Worm (Caenorhabditis elegans) whole organism, young adult: ENCODE measurements around the gene F20E11.17.

ENCODE experiments used
- B0019.2 ChIP-seq: fragments of 200-800 bp; sonication (Bioruptor generic); conservative IDR thresholded peaks from 2 replicates; pipeline ENCODE4 v1.3.6; 2022; ENCODE audit warnings: missing genetic modification reagents, missing genetic modification characterization, missing compliant biosample characterization
- F10E7.11 ChIP-seq: sonication (generic microtip); optimal IDR thresholded peaks from 2 replicates; lab custom pipeline; 2017; ENCODE audit warnings: mild to moderate bottlenecking, missing genetic modification characterization, moderate library complexity, missing compliant biosample characterization
- F23B12.7 ChIP-seq: sonication (generic microtip); optimal IDR thresholded peaks from 2 replicates; lab custom pipeline; 2017; ENCODE audit warnings: missing genetic modification characterization, mild to moderate bottlenecking, missing compliant biosample characterization, antibody characterized with exemption, moderate library complexity; ENCODE audit not compliant: insufficient read depth
- F37B4.10 ChIP-seq: fragments of 200-800 bp; sonication (Bioruptor generic); IDR thresholded peaks from 2 replicates; pipeline ENCODE4 v1.3.6; 2022; ENCODE audit warnings: missing genetic modification characterization, missing compliant biosample characterization
- K11D2.4 ChIP-seq: fragments of 200-800 bp; sonication (Bioruptor generic); IDR thresholded peaks from 2 replicates; pipeline ENCODE4 v1.3.6; 2022; ENCODE audit warnings: missing genetic modification reagents, missing genetic modification characterization, missing compliant biosample characterization
- K12H6.12 ChIP-seq: fragments of 200-800 bp; sonication (Bioruptor generic); optimal IDR thresholded peaks from 2 replicates; lab custom pipeline; 2018; ENCODE audit warnings: mild to moderate bottlenecking, missing genetic modification characterization, missing compliant biosample characterization
- T07F8.4 ChIP-seq: sonication (generic microtip); optimal IDR thresholded peaks from 2 replicates; lab custom pipeline; 2016; ENCODE audit warnings: mild to moderate bottlenecking, missing genetic modification characterization, moderate library complexity, missing compliant biosample characterization
- Y56A3A.18 ChIP-seq: fragments of 200-800 bp; sonication (Bioruptor generic); IDR thresholded peaks from 2 replicates; pipeline ENCODE4 v1.3.6; 2022; ENCODE audit warnings: missing genetic modification reagents, missing genetic modification characterization, missing compliant biosample characterization
- Y79H2A.3 ChIP-seq: fragments of 200-800 bp; sonication (Bioruptor generic); conservative IDR thresholded peaks from 2 replicates; pipeline ENCODE4 v1.3.6; 2022; ENCODE audit warnings: missing genetic modification reagents, missing genetic modification characterization, missing compliant biosample characterization
- akir-1 ChIP-seq: fragments of 200-800 bp; sonication (Bioruptor generic); optimal IDR thresholded peaks from 2 replicates; lab custom pipeline; 2018; ENCODE audit warnings: mild to moderate bottlenecking, missing genetic modification characterization, moderate library complexity, missing compliant biosample characterization
- aptf-3 ChIP-seq: fragments of 200-800 bp; sonication (Bioruptor generic); IDR thresholded peaks from 2 replicates; pipeline ENCODE4 v1.3.6; 2022; ENCODE audit warnings: missing genetic modification characterization, missing compliant biosample characterization
- attf-3 ChIP-seq: fragments of 200-800 bp; sonication (Bioruptor generic); conservative IDR thresholded peaks from 2 replicates; pipeline ENCODE4 v1.3.6; 2022; ENCODE audit warnings: missing genetic modification reagents, missing genetic modification characterization, missing compliant biosample characterization
- ceh-100 ChIP-seq: fragments of 200-800 bp; sonication (Bioruptor generic); IDR thresholded peaks from 2 replicates; pipeline ENCODE4 v1.3.6; 2022; ENCODE audit warnings: missing genetic modification reagents, missing genetic modification characterization, missing compliant biosample characterization
- dpl-1 ChIP-seq: fragments of 150-350 bp; optimal IDR thresholded peaks from 2 replicates; lab custom pipeline; 2014; ENCODE audit warnings: missing biosample characterization, missing genetic modification reagents, missing genetic modification characterization
- egrh-3 ChIP-seq: fragments of 200-800 bp; sonication (Bioruptor generic); IDR thresholded peaks from 2 replicates; pipeline ENCODE4 v1.3.6; 2022; ENCODE audit warnings: missing genetic modification reagents, missing genetic modification characterization, missing compliant biosample characterization
- fkh-3 ChIP-seq: sonication (generic microtip); optimal IDR thresholded peaks from 2 replicates; lab custom pipeline; 2016; ENCODE audit warnings: mild to moderate bottlenecking, missing genetic modification characterization, missing compliant biosample characterization
- gei-17 ChIP-seq: fragments of 200-800 bp; sonication (Bioruptor generic); optimal IDR thresholded peaks from 2 replicates; lab custom pipeline; 2018; ENCODE audit warnings: mild to moderate bottlenecking, missing genetic modification characterization, missing compliant biosample characterization
- hrde-1 ChIP-seq: sonication (generic microtip); optimal IDR thresholded peaks from 2 replicates; lab custom pipeline; 2016; ENCODE audit warnings: missing genetic modification characterization, mild to moderate bottlenecking, missing compliant biosample characterization, moderate library complexity, missing genotype, missing genetic modification reagents, borderline replicate concordance
- let-526 ChIP-seq: fragments of 200-800 bp; sonication (Bioruptor generic); IDR thresholded peaks from 2 replicates; pipeline ENCODE4 v1.3.6; 2022; ENCODE audit warnings: missing genetic modification reagents, missing genetic modification characterization, missing compliant biosample characterization
- let-607 ChIP-seq, 2 experiments: fragments of 200-800 bp in 1 of 2; sonication (Bioruptor generic) in 1 of 2; sonication (generic microtip) in 1 of 2; optimal IDR thresholded peaks; 2 replicates each; lab custom pipeline; 2016 to 2018; ENCODE audit warnings: mild to moderate bottlenecking in 2 of 2, missing compliant biosample characterization in 2 of 2, missing genetic modification characterization in 2 of 2, moderate library complexity in 2 of 2, missing genotype in 1 of 2
- lin-26 ChIP-seq: fragments of 200-800 bp; sonication (Bioruptor generic); IDR thresholded peaks from 2 replicates; pipeline ENCODE4 v1.3.6; 2022; ENCODE audit warnings: missing genetic modification reagents, missing genetic modification characterization, missing compliant biosample characterization
- lin-54 ChIP-seq: fragments of 200-800 bp; sonication (Bioruptor generic); optimal IDR thresholded peaks from 2 replicates; lab custom pipeline; 2018; ENCODE audit warnings: mild to moderate bottlenecking, missing genetic modification characterization, missing compliant biosample characterization
- madf-8 ChIP-seq: fragments of 200-800 bp; sonication (Bioruptor generic); conservative IDR thresholded peaks from 2 replicates; pipeline ENCODE4 v1.3.6; 2022; ENCODE audit warnings: missing genetic modification reagents, missing genetic modification characterization, missing compliant biosample characterization
- nhr-80 ChIP-seq: sonication (generic microtip); optimal IDR thresholded peaks from 2 replicates; lab custom pipeline; 2016; ENCODE audit warnings: missing genetic modification characterization, missing compliant biosample characterization
- nhr-90 ChIP-seq: sonication (generic microtip); optimal IDR thresholded peaks from 2 replicates; lab custom pipeline; 2016; ENCODE audit warnings: missing genotype, mild to moderate bottlenecking, missing genetic modification characterization, missing compliant biosample characterization
- rpc-1 ChIP-seq, 2 experiments: fragments of 150-350 bp in 1 of 2; sonication (generic microtip) in 1 of 2; optimal IDR thresholded peaks; 2 replicates each; lab custom pipeline; 2014 to 2018; ENCODE audit warnings: missing biosample characterization in 1 of 2, missing genetic modification characterization in 1 of 2, missing genetic modification reagents in 1 of 2, missing genotype in 1 of 2
- sea-2 ChIP-seq: fragments of 200-800 bp; sonication (Bioruptor generic); IDR thresholded peaks from 2 replicates; pipeline ENCODE4 v1.3.6; 2022; ENCODE audit warnings: missing genetic modification characterization, missing compliant biosample characterization
- snpc-1.3 ChIP-seq: sonication (generic microtip); optimal IDR thresholded peaks from 2 replicates; lab custom pipeline; 2017; ENCODE audit warnings: missing genetic modification characterization, mild to moderate bottlenecking, missing compliant biosample characterization, antibody characterized with exemption, moderate library complexity, missing genotype, missing genetic modification reagents; ENCODE audit not compliant: insufficient read depth
- snpc-3.4 ChIP-seq: sonication (generic microtip); optimal IDR thresholded peaks from 2 replicates; lab custom pipeline; 2017; ENCODE audit warnings: missing genetic modification characterization, mild to moderate bottlenecking, missing compliant biosample characterization, antibody characterized with exemption, moderate library complexity, missing genotype, missing genetic modification reagents
- snpc-4 ChIP-seq, 5 experiments: fragments of 150-350 bp in 1 of 5; sonication (generic microtip) in 4 of 5; optimal IDR thresholded peaks; 2 replicates each; lab custom pipeline; 2014 to 2018; ENCODE audit warnings: missing genetic modification characterization in 5 of 5, missing biosample characterization in 3 of 5, antibody characterized with exemption in 2 of 5, mild to moderate bottlenecking in 2 of 5, missing compliant biosample characterization in 2 of 5, missing genotype in 2 of 5, moderate library complexity in 2 of 5, missing genetic modification reagents in 1 of 5
- tbp1 ChIP-seq: fragments of 200-800 bp; sonication (Bioruptor generic); optimal IDR thresholded peaks from 2 replicates; lab custom pipeline; 2018; ENCODE audit warnings: mild to moderate bottlenecking, missing genetic modification characterization, missing compliant biosample characterization
- unc-130 ChIP-seq: sonication (generic microtip); optimal IDR thresholded peaks from 2 replicates; lab custom pipeline; 2016; ENCODE audit warnings: missing genetic modification reagents, missing genetic modification characterization, missing compliant biosample characterization
- zfh-2 ChIP-seq: fragments of 200-800 bp; sonication (Bioruptor generic); conservative IDR thresholded peaks from 2 replicates; pipeline ENCODE4 v1.3.6; 2022; ENCODE audit warnings: missing genetic modification reagents, missing genetic modification characterization, missing compliant biosample characterization

Gene F20E11.17

DNA sequence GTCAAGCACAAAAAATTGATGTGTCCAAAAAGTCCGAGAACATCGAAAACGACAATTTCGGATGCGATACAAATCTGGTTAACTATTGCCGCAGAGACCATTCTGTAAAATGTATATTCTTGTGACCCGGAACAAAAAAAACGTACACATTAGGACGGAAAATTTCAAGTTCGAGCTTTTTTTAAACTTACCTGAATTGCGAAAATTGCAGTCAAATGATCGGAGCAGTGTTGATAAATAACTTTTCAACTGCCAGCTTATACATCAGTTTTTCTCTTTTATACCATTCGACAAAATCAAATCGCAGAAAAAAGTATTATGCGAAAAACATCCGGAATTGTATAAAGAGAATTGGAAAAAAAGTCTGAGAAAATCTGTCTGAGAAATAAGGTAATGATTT is 30.8 kb downstream of the F20E11.17 start, which contains the start of gene srsx-2:
TSS of gene srsx-2 (minus strand) at position 101 of the 400 bp plus-strand sequence.
- TF ChIP-seq K11D2.4 (no peak), snpc-1.3 (tag; lab: Kevin White, UChicago) (no peak), snpc-4 (GFP tag; optimal IDR thresholded peaks at IDR 0.05; lab: Kevin White, UChicago) (no peak), snpc-4 (tag; optimal IDR thresholded peaks at IDR 0.05; lab: Kevin White, UChicago) (no peak), ceh-100 (no peak)

DNA sequence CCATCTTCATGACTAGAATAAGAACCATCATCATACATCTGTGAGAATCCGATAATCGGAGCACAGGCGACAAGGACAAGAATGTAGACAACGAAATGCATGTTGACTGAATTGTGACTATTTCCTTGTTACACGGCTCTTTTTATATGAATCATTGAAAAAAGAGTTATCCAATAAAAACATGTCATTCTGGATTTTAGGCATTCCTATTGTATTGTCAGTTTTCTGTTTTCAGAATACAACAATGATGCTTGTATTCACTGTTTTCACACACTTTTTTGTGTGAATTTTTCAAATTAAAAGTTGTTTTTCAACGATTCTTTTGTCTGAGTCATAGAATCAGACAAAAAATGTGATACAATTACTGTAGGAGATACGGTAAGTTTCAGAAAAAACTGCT is 32.6 kb downstream of the F20E11.17 start, which contains the start of gene F20E11.18:
TSS of gene F20E11.18 (minus strand) at position 101 of the 400 bp plus-strand sequence.
- TF ChIP-seq Y79H2A.3 (GFP tag; lab: Robert Waterston, UW) = no peak
- TF ChIP-seq snpc-3.4 (tag; lab: Kevin White, UChicago) = no peak
- TF ChIP-seq akir-1 (GFP tag; lab: Kevin White, UChicago) = no peak
- TF ChIP-seq F10E7.11 (tag; lab: Kevin White, UChicago) = no peak
- TF ChIP-seq rpc-1 (optimal IDR thresholded peaks at IDR 0.05; lab: Kevin White, UChicago) = no peak
- no peak for TF ChIP-seq rpc-1 (tag; optimal IDR thresholded peaks at IDR 0.05; lab: Kevin White, UChicago)

DNA sequence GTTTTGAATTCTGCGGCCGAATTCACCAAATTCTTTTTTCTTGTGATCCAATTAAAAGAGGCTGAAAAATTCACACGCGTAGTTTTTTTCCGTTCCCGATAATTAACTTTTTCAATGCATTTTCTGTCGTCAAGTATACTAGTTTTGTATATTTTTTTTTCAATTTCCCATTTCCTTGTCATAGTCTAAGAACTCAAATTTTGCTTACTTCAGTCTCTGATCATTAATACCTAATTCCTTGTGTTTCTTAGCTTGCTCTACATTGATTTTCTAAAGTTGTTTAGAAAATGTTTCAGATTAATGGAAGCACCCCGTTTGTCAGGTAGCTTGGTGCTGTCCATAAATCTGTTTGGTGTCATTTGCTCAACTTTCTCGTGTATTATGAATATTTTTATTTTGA is 38.2 kb downstream of the F20E11.17 start, which contains the start of gene srbc-27:
TSS of gene srbc-27 (plus strand) at position 301 of the 400 bp plus-strand sequence.
- TF ChIP-seq hrde-1 (tag; lab: Kevin White, UChicago) (no peak), zfh-2 (GFP tag; lab: Robert Waterston, UW) (no peak), aptf-3 (no peak), Y56A3A.18 (no peak), T07F8.4 (no peak), let-607 (tag; optimal IDR thresholded peaks at IDR 0.05; lab: Kevin White, UChicago) (no peak), dpl-1 (no peak), B0019.2 (GFP tag; lab: Robert Waterston, UW) (no peak)

DNA sequence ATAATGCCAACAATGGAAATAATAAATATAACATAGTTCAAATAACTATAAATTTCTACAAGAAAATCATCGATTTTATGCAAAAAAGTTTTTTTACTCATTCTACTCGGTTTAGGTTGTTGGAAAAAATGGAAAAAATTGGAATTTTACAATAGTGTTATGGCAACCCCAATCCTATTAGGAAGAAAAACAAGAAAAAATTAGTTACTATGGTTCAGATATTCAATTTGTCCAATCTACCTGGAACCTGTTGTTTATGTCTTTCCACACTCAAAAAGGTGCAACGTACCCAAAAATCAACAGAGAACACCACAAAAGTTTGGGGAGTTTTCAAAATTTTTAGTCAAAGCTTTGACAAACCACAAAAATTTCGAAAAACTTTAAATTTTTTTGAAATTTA is 39.0 kb downstream of the F20E11.17 start, which contains the start of gene T27C5.10:
TSS of gene T27C5.10 (minus strand) at position 101 of the 400 bp plus-strand sequence.
- no peak for TF ChIP-seq lin-54 (GFP tag; lab: Kevin White, UChicago)
- TF ChIP-seq lin-26 (GFP tag; lab: Robert Waterston, UW) = no peak
- no peak for TF ChIP-seq madf-8 (GFP tag; lab: Robert Waterston, UW)
- TF ChIP-seq tbp1 (GFP tag; lab: Kevin White, UChicago) = no peak
- no peak for TF ChIP-seq attf-3
- TF ChIP-seq nhr-90 (tag; lab: Kevin White, UChicago) = no peak
- no peak for TF ChIP-seq nhr-80 (tag; lab: Kevin White, UChicago)
- TF ChIP-seq snpc-4 (GFP tag; optimal IDR thresholded peaks at IDR 0.05; lab: Kevin White, UChicago) = no peak
- TF ChIP-seq snpc-4 (tag; optimal IDR thresholded peaks at IDR 0.05; lab: Kevin White, UChicago) = no peak
- TF ChIP-seq let-526 = no peak
- no peak for TF ChIP-seq K12H6.12
- no peak for TF ChIP-seq fkh-3 (tag; lab: Kevin White, UChicago)
- no peak for TF ChIP-seq snpc-3.4 (tag; lab: Kevin White, UChicago)
- TF ChIP-seq gei-17 = no peak
- TF ChIP-seq F23B12.7 = no peak
- no peak for TF ChIP-seq unc-130 (GFP tag; lab: Kevin White, UChicago)

DNA sequence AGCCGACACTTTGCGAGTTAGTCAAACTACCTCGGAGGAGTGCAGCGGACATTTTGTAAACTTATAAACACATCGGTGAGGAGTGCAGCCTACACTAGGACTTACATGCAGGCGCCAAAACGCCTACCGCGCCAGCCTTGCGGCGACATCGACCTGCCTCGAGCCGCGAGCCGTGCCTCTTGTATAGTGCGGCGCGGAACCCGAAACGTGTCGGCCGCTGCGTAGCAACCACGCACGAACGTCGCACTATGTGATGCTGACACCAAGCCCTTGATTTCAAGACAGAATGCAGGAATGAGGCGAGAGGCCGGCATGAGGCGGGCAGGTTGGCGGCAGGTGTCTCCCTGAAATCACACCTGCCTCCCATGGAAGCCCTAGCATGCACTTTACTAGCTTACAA is 39.8 kb downstream of the F20E11.17 start:
- TF ChIP-seq Y79H2A.3 (GFP tag; lab: Robert Waterston, UW) (0 out of 2 replicates have a peak, but pooled peaks have one; percentile 14), egrh-3 (GFP tag; lab: Robert Waterston, UW) (peak; percentile 49; the same call in 1 of the 2 replicates), F37B4.10 (GFP tag; lab: Robert Waterston, UW) (0 out of 2 replicates have a peak, but pooled peaks have one; percentile 59), sea-2 (peak; percentile 88; the same call in 1 of the 2 replicates), ceh-100 (no peak)
